Fruit fly (Drosophila melanogaster): ENCODE measurements around the gene CG12426.

CG12426 gene

DNA sequence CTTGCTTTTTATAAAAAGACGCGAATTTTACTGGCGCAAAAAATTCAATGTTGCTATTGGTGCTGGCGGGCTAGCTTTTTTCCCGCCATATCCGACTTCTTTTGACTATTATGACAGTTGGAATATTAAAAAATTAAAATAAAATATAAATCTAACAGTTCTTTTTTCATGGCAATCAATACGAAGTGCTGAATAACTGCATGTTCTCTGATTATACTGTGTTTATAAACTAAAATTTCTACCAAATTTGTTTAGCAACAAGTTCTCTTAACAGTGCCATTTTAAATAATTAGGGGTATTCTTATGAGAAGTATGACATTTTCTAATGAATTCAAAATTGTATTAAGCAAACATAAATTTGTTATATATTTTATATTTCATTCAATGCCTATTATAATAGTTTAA is 47.2 kb upstream of the CG12426 start, which contains the start of gene Boh1 (continued):
- peak; percentile 44 for TF ChIP-seq CG7839 (tag; optimal IDR thresholded peaks at IDR 0.05)
- no peak for TF ChIP-seq gce (GFP tag; IDR thresholded peaks at IDR 0.05)
- TF ChIP-seq CG7556 (GFP tag; optimal IDR thresholded peaks at IDR 0.05): peak; percentile 20
- no peak for TF ChIP-seq Opbp (GFP tag; IDR thresholded peaks at IDR 0.05; ENCODE audit: partially characterized antibody)
- TF ChIP-seq cwo (GFP tag; optimal IDR thresholded peaks at IDR 0.05): no peak
- peak; percentile 54 for TF ChIP-seq CG15514 (GFP tag; optimal IDR thresholded peaks at IDR 0.05)
- TF ChIP-seq CG1529 (GFP tag; optimal IDR thresholded peaks at IDR 0.05): no peak
- TF ChIP-seq CG5245 (GFP tag; optimal IDR thresholded peaks at IDR 0.05): no peak
- no peak for TF ChIP-seq CG3163 (GFP tag; optimal IDR thresholded peaks at IDR 0.05)
- TF ChIP-seq Doc3 (GFP tag; IDR thresholded peaks at IDR 0.05; ENCODE audit: partially characterized antibody): no peak
- no peak for TF ChIP-seq CG17802 (tag; optimal IDR thresholded peaks at IDR 0.05)
- no peak for TF ChIP-seq bsh (GFP tag; optimal IDR thresholded peaks at IDR 0.05)
- no peak for TF ChIP-seq usp (GFP tag; optimal IDR thresholded peaks at IDR 0.05)
- TF ChIP-seq CG13123 (GFP tag; optimal IDR thresholded peaks at IDR 0.05): no peak
- no peak for TF ChIP-seq CG1647 (GFP tag; optimal IDR thresholded peaks at IDR 0.05)
- TF ChIP-seq CG13287 (GFP tag; IDR thresholded peaks at IDR 0.05; ENCODE audit: partially characterized antibody): no peak; the same call in 1 of the 2 replicates
- no peak for TF ChIP-seq ttk (GFP tag; IDR thresholded peaks at IDR 0.05)
- no peak for TF ChIP-seq fru (optimal IDR thresholded peaks at IDR 0.05)
- TF ChIP-seq Dek (tag; optimal IDR thresholded peaks at IDR 0.05): peak; percentile 28
- peak; percentile 36 for TF ChIP-seq CG10979 (tag; optimal IDR thresholded peaks at IDR 0.05)
- TF ChIP-seq kah (GFP tag; optimal IDR thresholded peaks at IDR 0.05): no peak
- TF ChIP-seq HLH54F (GFP tag; optimal IDR thresholded peaks at IDR 0.05): no peak
- TF ChIP-seq pfk (GFP tag; optimal IDR thresholded peaks at IDR 0.05): no peak
- TF ChIP-seq Drgx (GFP tag; IDR thresholded peaks at IDR 0.05): no peak
- TF ChIP-seq slbo (GFP tag; IDR thresholded peaks at IDR 0.05): peak; percentile 25; the same call in 1 of the 2 replicates
- no peak for TF ChIP-seq cad (GFP tag; optimal IDR thresholded peaks at IDR 0.05)
- TF ChIP-seq hkb (optimal IDR thresholded peaks at IDR 0.05): no peak
- TF ChIP-seq hkb (GFP tag; IDR thresholded peaks at IDR 0.05): peak; percentile 32; the same call in 1 of the 2 replicates
- no peak for TF ChIP-seq CG16815 (GFP tag; optimal IDR thresholded peaks at IDR 0.05)
- no peak for TF ChIP-seq nau (GFP tag; optimal IDR thresholded peaks at IDR 0.05)
- peak; percentile 41 for TF ChIP-seq grau (tag; optimal IDR thresholded peaks at IDR 0.05)
- no peak for TF ChIP-seq slou (GFP tag; optimal IDR thresholded peaks at IDR 0.05)
- TF ChIP-seq CG10959 (GFP tag; IDR thresholded peaks at IDR 0.05): no peak
- no peak for TF ChIP-seq peb (GFP tag; IDR thresholded peaks at IDR 0.05)
- no peak for TF ChIP-seq CG9437 (GFP tag; optimal IDR thresholded peaks at IDR 0.05)
- peak; percentile 10 for TF ChIP-seq Xbp1 (GFP tag; optimal IDR thresholded peaks at IDR 0.05)
- peak; percentile 45 for TF ChIP-seq CG15269 (tag; optimal IDR thresholded peaks at IDR 0.05)
- TF ChIP-seq Rfx (GFP tag; IDR thresholded peaks at IDR 0.05): 0 out of 2 replicates have a peak, but pooled peaks have one; percentile 13
- TF ChIP-seq Ptx1 (GFP tag; IDR thresholded peaks at IDR 0.05): no peak
- TF ChIP-seq Neu2 (GFP tag; optimal IDR thresholded peaks at IDR 0.05; ENCODE audit: borderline replicate concordance): no peak
- TF ChIP-seq Fer3 (tag; optimal IDR thresholded peaks at IDR 0.05): peak; percentile 17
- no peak for TF ChIP-seq tx (GFP tag; optimal IDR thresholded peaks at IDR 0.05)
- peak; percentile 21 for TF ChIP-seq YL-1 (GFP tag; optimal IDR thresholded peaks at IDR 0.05)
- no peak for TF ChIP-seq CG18619 (GFP tag; optimal IDR thresholded peaks at IDR 0.05)
- TF ChIP-seq CG42726 (GFP tag; IDR thresholded peaks at IDR 0.05; ENCODE audit: partially characterized antibody): no peak
- TF ChIP-seq zf30C (GFP tag; optimal IDR thresholded peaks at IDR 0.05): no peak
- no peak for TF ChIP-seq CG2889 (GFP tag; IDR thresholded peaks at IDR 0.05)
- TF ChIP-seq yki (optimal IDR thresholded peaks at IDR 0.05): no peak
- TF ChIP-seq zen (tag; optimal IDR thresholded peaks at IDR 0.05): peak; percentile 3
- no peak for TF ChIP-seq h (optimal IDR thresholded peaks at IDR 0.05)
- TF ChIP-seq Ets65A (GFP tag): no peak
- no peak for TF ChIP-seq repo (GFP tag; optimal IDR thresholded peaks at IDR 0.05)
- peak; percentile 42 for TF ChIP-seq B-H2 (GFP tag; optimal IDR thresholded peaks at IDR 0.05)

Data from whole organism, embryonic.